Fruit fly (Drosophila melanogaster) whole organism, wandering third instar larva: Measurements from ENCODE around the gene Eip78C.

Experiments
- Abd-B ChIP-seq: fragments of >200 bp; optimal IDR thresholded peaks from 2 replicates; lab custom pipeline; 2017; ENCODE audit warnings: missing biosample characterization, missing genetic modification characterization
- CG9705 ChIP-seq: fragments of 200-800 bp; sonication (Bioruptor generic); optimal IDR thresholded peaks from 2 replicates; lab custom pipeline; 2018; ENCODE audit warnings: missing biosample characterization, mild to moderate bottlenecking, missing genetic modification characterization
- HLH106 ChIP-seq: fragments of 200-800 bp; optimal IDR thresholded peaks from 3 replicates; lab custom pipeline; 2019; ENCODE audit warnings: missing biosample characterization, mild to moderate bottlenecking, missing genetic modification characterization, moderate library complexity
- Jra ChIP-seq: sonication (Bioruptor generic); optimal IDR thresholded peaks from 2 replicates; lab custom pipeline; 2016; ENCODE audit warnings: missing biosample characterization, missing genetic modification characterization
- Mio ChIP-seq: sonication (Bioruptor generic); optimal IDR thresholded peaks from 2 replicates; lab custom pipeline; 2016; ENCODE audit warnings: missing biosample characterization, missing genetic modification characterization
- OdsH ChIP-seq: fragments of 200-800 bp; sonication (Bioruptor generic); optimal IDR thresholded peaks from 2 replicates; lab custom pipeline; 2016; ENCODE audit warnings: missing biosample characterization, mild to moderate bottlenecking, missing genetic modification characterization
- Rel ChIP-seq, 2 experiments: fragments of 200-800 bp; sonication (Bioruptor generic) in 1 of 2; optimal IDR thresholded peaks; 2 replicates in 1 of 2; 3 replicates in 1 of 2; lab custom pipeline; 2016 to 2019; ENCODE audit warnings: mild to moderate bottlenecking in 2 of 2, missing biosample characterization in 2 of 2, missing genetic modification characterization in 2 of 2, moderate library complexity in 1 of 2
- Sp1 ChIP-seq: fragments of 200-800 bp; sonication (Bioruptor generic); optimal IDR thresholded peaks from 3 replicates; lab custom pipeline; 2019; ENCODE audit warnings: missing biosample characterization, mild to moderate bottlenecking, missing genetic modification characterization, moderate library complexity
- br ChIP-seq: fragments of 200-800 bp; sonication (Bioruptor generic); optimal IDR thresholded peaks from 2 replicates; lab custom pipeline; 2016; ENCODE audit warnings: missing biosample characterization, missing genetic modification characterization
- dl ChIP-seq, 2 experiments: fragments of 175-275, 200-275 bp in 1 of 2; fragments of 200-275 bp in 1 of 2; sonication (Bioruptor generic); optimal IDR thresholded peaks; lab custom pipeline; 2018; ENCODE audit warnings: mild to moderate bottlenecking in 2 of 2, missing biosample characterization in 2 of 2, missing genetic modification characterization in 2 of 2, moderate library complexity in 2 of 2; ENCODE audit not compliant: partially characterized antibody in 2 of 2, insufficient read depth in 1 of 2
- foxo ChIP-seq, 2 experiments: fragments of 200-800 bp; sonication (Bioruptor generic); optimal IDR thresholded peaks; 2 replicates in 1 of 2; 3 replicates in 1 of 2; lab custom pipeline; 2016 to 2017; ENCODE audit warnings: missing biosample characterization in 2 of 2, missing genetic modification characterization in 2 of 2
- jim ChIP-seq: fragments of 175-275, 200-325 bp; sonication (Bioruptor generic); optimal IDR thresholded peaks from 2 replicates; lab custom pipeline; 2016; ENCODE audit warnings: missing biosample characterization, mild to moderate bottlenecking, missing genetic modification characterization
- lola ChIP-seq: fragments of >200 bp; optimal IDR thresholded peaks from 2 replicates; lab custom pipeline; 2017; ENCODE audit warnings: missing biosample characterization, missing genetic modification characterization
- psq ChIP-seq: fragments of 200-800 bp; sonication (Bioruptor generic); optimal IDR thresholded peaks from 3 replicates; lab custom pipeline; 2017; ENCODE audit warnings: missing biosample characterization, mild to moderate bottlenecking, missing genetic modification characterization, moderate library complexity

dm6 chr3L:21301737-21302487, 75.5 kb downstream of the Eip78C start:
- TF ChIP-seq CG9705 (GFP tag; lab: Kevin White, UChicago) (no peak), jim (GFP tag; lab: Kevin White, UChicago) (no peak), Jra (no peak), HLH106 (tag; lab: Kevin White, UChicago) (no peak), psq (GFP tag; lab: Kevin White, UChicago) (no peak), dl (GFP tag; optimal IDR thresholded peaks at IDR 0.05; lab: Kevin White, UChicago; ENCODE audit: insufficient read depth in 1 of 2, partially characterized antibody in 2 of 2) (no peak), Rel (GFP tag; optimal IDR thresholded peaks at IDR 0.05; lab: Kevin White, UChicago) (no peak), Rel (tag; optimal IDR thresholded peaks at IDR 0.05; lab: Kevin White, UChicago) (no peak), Abd-B (GFP tag; lab: Kevin White, UChicago) (no peak), Mio (no peak), foxo (GFP tag; optimal IDR thresholded peaks at IDR 0.05; lab: Kevin White, UChicago) (no peak), lola (GFP tag; lab: Kevin White, UChicago) (no peak), Sp1 (no peak), br (no peak), OdsH (GFP tag; lab: Kevin White, UChicago) (no peak)
